Worm (Caenorhabditis elegans): Measurements from ENCODE around the gene W02F12.2.

W02F12.2 gene

DNA sequence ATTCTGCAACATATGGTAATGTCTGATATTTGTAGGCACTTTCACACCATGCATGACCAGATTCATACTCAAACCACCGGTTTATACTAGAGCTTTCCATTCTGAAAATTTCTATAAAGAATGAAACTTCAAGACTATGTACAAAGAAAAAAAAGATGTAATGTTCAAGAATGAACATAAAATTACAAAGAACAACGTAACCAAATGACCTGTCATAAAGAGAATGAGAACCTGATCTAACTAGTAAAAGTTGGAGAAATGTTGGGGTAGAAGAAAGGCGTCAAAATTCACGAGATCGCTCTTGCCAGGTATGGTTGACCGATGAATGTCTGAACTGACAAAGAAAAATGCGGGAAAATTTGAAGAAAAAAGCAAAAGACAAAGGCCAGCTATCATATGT lies at the start of gene W02F12.2:
Gene W02F12.2 (minus strand): TSS at position 101 of the 400 bp plus-strand sequence.
- no peak for TF ChIP-seq fkh-4 (tag; optimal IDR thresholded peaks at IDR 0.05; ENCODE audit: borderline replicate concordance)
- peak; percentile 18 for TF ChIP-seq blmp-1 (tag; optimal IDR thresholded peaks at IDR 0.05)

DNA sequence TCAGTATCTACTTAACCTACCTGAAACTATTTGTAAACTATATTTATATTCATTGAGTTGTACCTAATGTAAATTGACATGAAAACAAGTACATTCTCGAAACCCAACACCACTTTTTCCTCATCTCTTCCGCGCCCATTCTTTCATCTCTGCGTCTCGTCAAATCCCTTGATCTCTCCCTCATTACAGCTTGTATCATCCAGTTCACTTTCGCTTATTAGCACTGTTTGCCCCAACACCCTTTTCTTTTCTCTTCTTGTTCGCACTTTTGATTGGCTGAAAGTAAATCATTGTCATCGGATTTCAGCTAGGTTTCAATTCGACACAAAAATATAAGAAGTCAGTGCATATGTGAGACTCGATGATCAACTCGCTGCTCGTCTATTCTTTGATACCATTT lies 47.3 kb upstream of the W02F12.2 start, which contains the start of gene T25F10.3:
Gene T25F10.3 (plus strand): TSS at position 308 of the 400 bp plus-strand sequence.
- TF ChIP-seq blmp-1 (tag; optimal IDR thresholded peaks at IDR 0.05) = peak; percentile 79
- no peak for TF ChIP-seq tbx-2 (tag; optimal IDR thresholded peaks at IDR 0.05)
- TF ChIP-seq fkh-8 (tag; optimal IDR thresholded peaks at IDR 0.05) = no peak
- TF ChIP-seq ceh-63 (GFP tag; optimal IDR thresholded peaks at IDR 0.05) = no peak
- TF ChIP-seq lin-14 (GFP tag; optimal IDR thresholded peaks at IDR 0.05) = no peak
- no peak for TF ChIP-seq nhr-11 (tag; optimal IDR thresholded peaks at IDR 0.05)
- no peak for TF ChIP-seq nhr-76 (tag; optimal IDR thresholded peaks at IDR 0.05)
- peak; percentile 4 for TF ChIP-seq nhr-85 (tag)

DNA sequence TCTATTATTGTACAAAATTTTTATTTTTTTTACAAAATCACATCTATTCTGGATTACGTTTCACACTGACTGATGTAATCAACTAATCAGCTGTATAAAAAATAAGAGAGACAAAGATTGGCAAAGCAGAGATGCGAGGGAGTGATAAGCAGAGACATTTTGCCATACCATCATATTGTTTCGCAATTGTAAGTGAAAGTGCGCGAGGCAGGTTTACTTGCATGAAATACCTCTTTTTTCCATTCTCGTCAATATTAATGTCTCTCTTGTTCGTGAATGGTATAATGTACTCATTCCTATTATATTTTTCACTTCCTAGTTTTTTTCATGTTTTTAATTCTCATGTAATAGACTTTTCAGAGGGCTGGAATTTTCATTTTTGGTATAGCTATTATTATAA lies 39.4 kb upstream of the W02F12.2 start:
- TF ChIP-seq hpl-2 (GFP tag; optimal IDR thresholded peaks at IDR 0.05) (no peak), fos-1 (tag; optimal IDR thresholded peaks at IDR 0.05) (no peak), nhr-11 (tag; optimal IDR thresholded peaks at IDR 0.05) (no peak), blmp-1 (tag; optimal IDR thresholded peaks at IDR 0.05) (peak; percentile 92), nhr-77 (tag; optimal IDR thresholded peaks at IDR 0.05) (no peak), ztf-11 (tag; optimal IDR thresholded peaks at IDR 0.05) (no peak), pag-3 (tag; optimal IDR thresholded peaks at IDR 0.05; ENCODE audit: borderline replicate concordance, insufficient read depth) (peak; percentile 35), lsy-2 (tag; optimal IDR thresholded peaks at IDR 0.05) (no peak), lin-14 (GFP tag; optimal IDR thresholded peaks at IDR 0.05) (peak; percentile 42), C16A3.4 (tag; optimal IDR thresholded peaks at IDR 0.05) (no peak), swsn-7 (tag; optimal IDR thresholded peaks at IDR 0.05) (no peak), Y116A8C.19 (tag; optimal IDR thresholded peaks at IDR 0.05; ENCODE audit: borderline replicate concordance) (no peak), elt-3 (tag; optimal IDR thresholded peaks at IDR 0.05) (peak in 1 of 6 experiments; percentile 81), sox-4 (tag; optimal IDR thresholded peaks at IDR 0.05) (no peak), rnt-1 (tag; optimal IDR thresholded peaks at IDR 0.05) (no peak), nhr-85 (tag) (peak; percentile 71), fkh-4 (tag; optimal IDR thresholded peaks at IDR 0.05; ENCODE audit: borderline replicate concordance) (no peak), zip-4 (GFP tag; optimal IDR thresholded peaks at IDR 0.05) (no peak), pqm-1 (tag; optimal IDR thresholded peaks at IDR 0.05) (no peak), sup-37 (GFP tag; optimal IDR thresholded peaks at IDR 0.05) (no peak), dsc-1 (tag; optimal IDR thresholded peaks at IDR 0.05) (no peak), nhr-20 (tag; optimal IDR thresholded peaks at IDR 0.05) (no peak)

DNA sequence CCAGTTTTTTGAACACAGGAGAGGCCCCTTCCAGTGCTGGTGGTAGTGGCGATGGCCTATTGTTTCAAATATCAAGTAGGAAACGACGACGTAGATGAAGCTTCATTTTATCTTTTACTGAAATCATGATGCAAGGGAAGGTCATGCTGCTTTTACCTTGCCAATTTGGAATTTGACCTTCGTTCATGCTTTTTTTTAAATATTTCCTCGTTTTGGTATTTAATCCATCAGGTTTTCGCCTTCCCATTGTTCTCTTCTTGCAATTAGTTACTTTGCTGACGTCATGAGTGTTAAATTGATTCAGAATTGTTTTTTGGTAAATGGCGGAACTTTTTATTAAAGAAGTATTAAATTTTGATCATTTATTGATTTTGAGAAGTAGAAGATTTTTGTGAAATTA lies 38.7 kb upstream of the W02F12.2 start:
- TF ChIP-seq ces-1 (GFP tag; optimal IDR thresholded peaks at IDR 0.05) (no peak), elt-3 (tag; optimal IDR thresholded peaks at IDR 0.05) (no peak), nhr-85 (tag) (peak; percentile 63)

DNA sequence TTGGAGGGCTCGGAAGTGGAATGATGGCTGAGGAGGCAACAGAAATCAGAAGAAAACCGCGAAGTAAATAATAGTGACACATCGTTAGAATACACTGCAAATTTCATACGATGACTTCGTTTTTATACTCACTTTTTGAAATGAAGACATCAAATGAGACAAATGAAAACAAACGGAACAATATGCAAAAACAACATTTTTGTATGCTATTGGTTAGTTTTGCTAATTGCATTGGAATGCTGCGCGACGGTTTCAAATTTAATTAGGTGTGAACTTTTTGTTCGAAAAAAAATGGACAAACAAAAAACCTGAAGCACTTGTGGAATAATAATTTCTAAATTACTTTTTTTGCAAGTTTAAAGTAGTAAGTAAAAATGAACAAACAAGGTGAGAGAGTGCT lies 35.5 kb upstream of the W02F12.2 start, which contains the start of gene grl-8:
Gene grl-8 (minus strand): TSS at position 101 of the 400 bp plus-strand sequence.
- TF ChIP-seq sup-37 (GFP tag; optimal IDR thresholded peaks at IDR 0.05) (no peak), efl-1 (optimal IDR thresholded peaks at IDR 0.05) (no peak), efl-1 (GFP tag; optimal IDR thresholded peaks at IDR 0.05 in 1 of 2) (no peak), mab-9 (GFP tag; IDR thresholded peaks at IDR 0.05) (no peak), dpl-1 (GFP tag; optimal IDR thresholded peaks at IDR 0.05) (no peak), C04F5.9 (tag; optimal IDR thresholded peaks at IDR 0.05) (no peak), dsc-1 (tag; optimal IDR thresholded peaks at IDR 0.05) (no peak), isw-1 (GFP tag; IDR thresholded peaks at IDR 0.05) (no peak), lin-35 (GFP tag; optimal IDR thresholded peaks at IDR 0.05) (no peak), mdl-1 (tag; optimal IDR thresholded peaks at IDR 0.05) (no peak)

Measured in whole organism, L1 larva.